Worm (Caenorhabditis elegans) whole organism, L1 larva: ENCODE results near the gene W02H3.3.

ENCODE experiments used
- fos-1 ChIP-seq: fragments of 150-350 bp; optimal IDR thresholded peaks from 2 replicates; lab custom pipeline; 2014; ENCODE audit warnings: missing biosample characterization, missing genetic modification characterization
- hlh-17 ChIP-seq: fragments of 200-800 bp; sonication (Bioruptor generic); optimal IDR thresholded peaks from 2 replicates; lab custom pipeline; 2018; ENCODE audit warnings: missing genetic modification characterization, mild to moderate bottlenecking, missing compliant biosample characterization, moderate library complexity, borderline replicate concordance
- jun-1 ChIP-seq: fragments of 150-350 bp; optimal IDR thresholded peaks from 2 replicates; lab custom pipeline; 2014; ENCODE audit warnings: missing biosample characterization, missing genetic modification reagents, missing genetic modification characterization
- mep-1 ChIP-seq: fragments of 150-350 bp; optimal IDR thresholded peaks from 2 replicates; lab custom pipeline; 2014; ENCODE audit warnings: missing biosample characterization, missing genetic modification characterization
- nhr-19 ChIP-seq: fragments of 200-800 bp; sonication (Bioruptor generic); conservative IDR thresholded peaks from 2 replicates; pipeline ENCODE4 v1.3.6; 2022; ENCODE audit warnings: missing genetic modification characterization, missing compliant biosample characterization
- nhr-77 ChIP-seq: fragments of 150-350 bp; optimal IDR thresholded peaks from 2 replicates; lab custom pipeline; 2014; ENCODE audit warnings: missing biosample characterization, missing genetic modification characterization
- pqm-1 ChIP-seq: sonication (generic microtip); optimal IDR thresholded peaks from 3 replicates; lab custom pipeline; 2017; ENCODE audit warnings: missing biosample characterization, missing genetic modification characterization
- tbx-2 ChIP-seq: sonication (generic microtip); optimal IDR thresholded peaks from 2 replicates; lab custom pipeline; 2016; ENCODE audit warnings: missing genetic modification characterization, missing compliant biosample characterization
- unc-62 ChIP-seq: fragments of 150-350 bp; optimal IDR thresholded peaks from 2 replicates; lab custom pipeline; 2014; ENCODE audit warnings: missing biosample characterization, missing genetic modification reagents, missing genetic modification characterization

DNA sequence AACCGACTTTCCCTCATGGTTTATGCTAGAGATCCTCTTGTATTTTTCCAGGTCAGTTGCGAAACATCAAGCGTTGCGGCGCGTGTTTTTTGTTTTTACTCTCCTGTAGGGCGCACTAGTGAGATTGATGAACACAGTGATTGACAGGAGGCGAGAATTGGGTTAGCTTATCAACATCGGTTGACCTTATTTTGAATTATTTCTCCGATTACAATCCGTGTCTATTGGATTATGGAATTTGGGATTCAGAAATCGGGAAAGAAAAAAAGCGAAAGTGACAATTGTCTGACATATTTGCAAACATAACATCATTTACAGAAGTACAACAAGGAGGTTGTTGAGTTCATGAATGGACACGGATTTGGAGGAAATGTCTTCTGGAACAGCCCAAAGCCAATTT lies 37.0 kb downstream of the W02H3.3 start:
- no peak for TF ChIP-seq nhr-19 (GFP tag; lab: Robert Waterston, UW)
- TF ChIP-seq unc-62 (GFP tag; lab: Kevin White, UChicago): no peak
- no peak for TF ChIP-seq jun-1 (tag; lab: Kevin White, UChicago)
- no peak for TF ChIP-seq tbx-2
- TF ChIP-seq nhr-77: no peak
- TF ChIP-seq hlh-17: no peak
- TF ChIP-seq fos-1 (tag; lab: Kevin White, UChicago): no peak
- TF ChIP-seq mep-1: no peak
- TF ChIP-seq pqm-1 (tag; lab: Kevin White, UChicago): no peak
